Worm (Caenorhabditis elegans): ENCODE measurements around the gene W03F9.4.

DNA sequence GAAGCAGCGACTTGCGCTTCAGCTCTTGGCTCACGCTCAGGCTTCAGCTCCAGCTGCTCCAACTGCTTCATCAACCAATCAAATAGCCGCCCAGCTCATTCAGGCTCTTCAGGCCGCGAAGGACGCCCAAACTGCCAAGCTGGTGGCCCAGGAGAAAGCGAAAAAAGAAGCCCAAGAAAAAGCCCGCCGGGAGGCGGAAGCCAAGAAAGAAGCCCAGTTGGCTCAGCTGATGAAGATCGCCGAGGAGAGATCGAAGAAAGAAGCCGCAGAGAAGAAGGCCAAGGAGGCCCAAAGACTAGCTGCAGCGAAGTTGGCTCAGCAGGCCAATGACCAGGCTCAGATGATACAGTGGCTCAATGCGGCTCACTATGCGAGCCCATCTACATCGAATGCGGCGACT lies 34.9 kb downstream of the W03F9.4 start:
- TF ChIP-seq rnt-1 (tag; optimal IDR thresholded peaks at IDR 0.05), result no peak
- TF ChIP-seq che-1 (tag; optimal IDR thresholded peaks at IDR 0.05), result no peak
- TF ChIP-seq hlh-8 (tag; optimal IDR thresholded peaks at IDR 0.05), result no peak
- TF ChIP-seq elt-2 (tag; optimal IDR thresholded peaks at IDR 0.05), result no peak
- no peak for TF ChIP-seq lin-11 (tag; optimal IDR thresholded peaks at IDR 0.05)
- no peak for TF ChIP-seq odd-2 (tag; optimal IDR thresholded peaks at IDR 0.05)
- TF ChIP-seq ama-1 (optimal IDR thresholded peaks at IDR 0.05), result no peak
- no peak for TF ChIP-seq sox-2 (GFP tag; IDR thresholded peaks at IDR 0.05)
- no peak for TF ChIP-seq unc-86 (tag; optimal IDR thresholded peaks at IDR 0.05)

Data from whole organism, late embryonic.